Worm (Caenorhabditis elegans) whole organism, L4 larva: ENCODE results near the gene frpr-13.

Source experiments
- F26F4.8 ChIP-seq: fragments of 200-800 bp; sonication (Bioruptor generic); conservative IDR thresholded peaks from 2 replicates; pipeline ENCODE4 v1.3.6; 2022; ENCODE audit warnings: missing genetic modification characterization, missing compliant biosample characterization
- F37D6.2 ChIP-seq: sonication (generic microtip); optimal IDR thresholded peaks from 2 replicates; lab custom pipeline; 2016; ENCODE audit warnings: mild to moderate bottlenecking, missing genetic modification characterization, missing compliant biosample characterization
- F49E8.2 ChIP-seq: sonication (generic microtip); optimal IDR thresholded peaks from 2 replicates; lab custom pipeline; 2016; ENCODE audit warnings: missing compliant biosample characterization, mild to moderate bottlenecking, missing genetic modification characterization, borderline replicate concordance
- R02D3.7 ChIP-seq: fragments of 150-350 bp; sonication (generic microtip); optimal IDR thresholded peaks from 3 replicates; lab custom pipeline; 2014; ENCODE audit warnings: missing biosample characterization, missing genetic modification characterization
- T20F7.1 ChIP-seq: fragments of 200-800 bp; sonication (Bioruptor generic); optimal IDR thresholded peaks from 2 replicates; lab custom pipeline; 2018; ENCODE audit warnings: mild to moderate bottlenecking, missing genetic modification characterization, missing compliant biosample characterization
- T26A8.4 ChIP-seq: fragments of 200-800 bp; sonication (Bioruptor generic); IDR thresholded peaks from 2 replicates; pipeline ENCODE4 v1.3.6; 2022; ENCODE audit warnings: missing genetic modification characterization, missing compliant biosample characterization
- Y75B8A.6 ChIP-seq: fragments of 200-800 bp; sonication (Bioruptor generic); IDR thresholded peaks from 2 replicates; pipeline ENCODE4 v1.3.6; 2022; ENCODE audit warnings: missing genetic modification reagents, missing genetic modification characterization, missing compliant biosample characterization
- aha-1 ChIP-seq: fragments of 150-350 bp; peaks from one replicate; lab custom pipeline; 2014; ENCODE audit warnings: missing biosample characterization, missing genetic modification characterization
- ama-1 ChIP-seq: fragments of 150-350 bp; optimal IDR thresholded peaks from 2 replicates; lab custom pipeline; 2014; ENCODE audit warnings: inconsistent platforms, mixed read lengths
- ceh-20 ChIP-seq: fragments of 200-800 bp; sonication (Bioruptor generic); IDR thresholded peaks from 2 replicates; pipeline ENCODE4 v1.3.6; 2022; ENCODE audit warnings: missing genetic modification reagents, missing genetic modification characterization, missing compliant biosample characterization
- ceh-28 ChIP-seq: fragments of 150-350 bp; optimal IDR thresholded peaks from 2 replicates; lab custom pipeline; 2014; ENCODE audit warnings: missing biosample characterization, missing genetic modification reagents, missing genetic modification characterization
- ceh-44 ChIP-seq: fragments of 200-800 bp; sonication (Bioruptor generic); IDR thresholded peaks from 2 replicates; pipeline ENCODE4 v1.3.6; 2022; ENCODE audit warnings: missing genetic modification reagents, missing genetic modification characterization, missing compliant biosample characterization
- ceh-82 ChIP-seq: sonication (generic microtip); optimal IDR thresholded peaks from 2 replicates; lab custom pipeline; 2017; ENCODE audit warnings: missing biosample characterization, missing genetic modification characterization
- cey-2 ChIP-seq: sonication (generic microtip); optimal IDR thresholded peaks from 3 replicates; lab custom pipeline; 2017; ENCODE audit warnings: missing genetic modification characterization, mild to moderate bottlenecking, missing compliant biosample characterization, antibody characterized with exemption, borderline replicate concordance; ENCODE audit not compliant: insufficient read depth
- daf-12 ChIP-seq: fragments of 150-350 bp; optimal IDR thresholded peaks from 2 replicates; lab custom pipeline; 2014; ENCODE audit warnings: missing biosample characterization, missing genetic modification reagents, missing genetic modification characterization
- daf-19 ChIP-seq: fragments of 200-800 bp; sonication (Bioruptor generic); conservative IDR thresholded peaks from 2 replicates; pipeline ENCODE4 v1.3.6; 2022; ENCODE audit warnings: missing genetic modification characterization, missing compliant biosample characterization
- dmd-6 ChIP-seq: fragments of 200-800 bp; sonication (Bioruptor generic); IDR thresholded peaks from 2 replicates; pipeline ENCODE4 v1.3.6; 2022; ENCODE audit warnings: missing genetic modification reagents, missing genetic modification characterization, missing compliant biosample characterization
- dpl-1 ChIP-seq: fragments of 150-350 bp; optimal IDR thresholded peaks from 2 replicates; lab custom pipeline; 2014; ENCODE audit warnings: missing biosample characterization, missing genetic modification reagents, missing genetic modification characterization
- duxl-1 ChIP-seq: sonication (generic microtip); optimal IDR thresholded peaks from 2 replicates; lab custom pipeline; 2016; ENCODE audit warnings: mild to moderate bottlenecking, missing genetic modification characterization, moderate library complexity, missing compliant biosample characterization; ENCODE audit not compliant: poor library complexity
- dve-1 ChIP-seq: sonication (generic microtip); optimal IDR thresholded peaks from 2 replicates; lab custom pipeline; 2017; ENCODE audit warnings: antibody characterized with exemption, mild to moderate bottlenecking, missing genetic modification characterization, missing compliant biosample characterization; ENCODE audit not compliant: insufficient read depth
- egl-27 ChIP-seq: sonication (generic microtip); optimal IDR thresholded peaks from 3 replicates; lab custom pipeline; 2017; ENCODE audit warnings: missing biosample characterization, missing genetic modification reagents, missing genetic modification characterization
- gei-8 ChIP-seq: fragments of 200-800 bp; sonication (Bioruptor generic); optimal IDR thresholded peaks from 2 replicates; lab custom pipeline; 2018; ENCODE audit warnings: mild to moderate bottlenecking, missing genetic modification characterization, missing compliant biosample characterization
- hlh-11 ChIP-seq: fragments of 200-800 bp; sonication (Bioruptor generic); optimal IDR thresholded peaks from 2 replicates; lab custom pipeline; 2018; ENCODE audit warnings: mild to moderate bottlenecking, missing genetic modification characterization, missing compliant biosample characterization
- hlh-30 ChIP-seq: sonication (generic microtip); optimal IDR thresholded peaks from 2 replicates; lab custom pipeline; 2017; ENCODE audit warnings: antibody characterized with exemption, mild to moderate bottlenecking, missing genetic modification characterization, missing compliant biosample characterization; ENCODE audit not compliant: insufficient read depth
- hmg-1.1 ChIP-seq: fragments of 200-800 bp; sonication (Bioruptor generic); IDR thresholded peaks from 2 replicates; pipeline ENCODE4 v1.3.6; 2022; ENCODE audit warnings: missing genetic modification reagents, missing genetic modification characterization, missing compliant biosample characterization
- lin-15B ChIP-seq: fragments of 150-350 bp; sonication (generic microtip); optimal IDR thresholded peaks from 3 replicates; lab custom pipeline; 2014; ENCODE audit warnings: missing biosample characterization, missing genetic modification characterization
- lir-3 ChIP-seq: sonication (generic microtip); optimal IDR thresholded peaks from 2 replicates; lab custom pipeline; 2016; ENCODE audit warnings: mild to moderate bottlenecking, missing genetic modification characterization, missing compliant biosample characterization
- madf-9 ChIP-seq: fragments of 200-800 bp; sonication (Bioruptor generic); conservative IDR thresholded peaks from 2 replicates; pipeline ENCODE4 v1.3.6; 2022; ENCODE audit warnings: missing genetic modification reagents, missing genetic modification characterization, missing compliant biosample characterization
- mdl-1 ChIP-seq, 2 experiments: fragments of 150-350 bp in 1 of 2; sonication (generic microtip) in 1 of 2; optimal IDR thresholded peaks; 2 replicates each; lab custom pipeline; 2014 to 2017; ENCODE audit warnings: missing biosample characterization in 2 of 2, missing genetic modification characterization in 2 of 2
- mep-1 ChIP-seq: fragments of 150-350 bp; sonication (generic microtip); optimal IDR thresholded peaks from 3 replicates; lab custom pipeline; 2014; ENCODE audit warnings: missing biosample characterization, missing genetic modification characterization
- mes-2 ChIP-seq: sonication (generic microtip); optimal IDR thresholded peaks from 2 replicates; lab custom pipeline; 2016; ENCODE audit warnings: missing genotype, mild to moderate bottlenecking, missing genetic modification characterization, missing compliant biosample characterization; ENCODE audit not compliant: poor library complexity, severe bottlenecking
- mxl-3 ChIP-seq: fragments of 200-800 bp; sonication (Bioruptor generic); optimal IDR thresholded peaks from 2 replicates; lab custom pipeline; 2018; ENCODE audit warnings: mild to moderate bottlenecking, missing genetic modification characterization, missing compliant biosample characterization
- nhr-10 ChIP-seq: fragments of 150-350 bp; optimal IDR thresholded peaks from 2 replicates; lab custom pipeline; 2014; ENCODE audit warnings: missing biosample characterization, missing genetic modification characterization
- nhr-11 ChIP-seq: fragments of 150-350 bp; optimal IDR thresholded peaks from 2 replicates; lab custom pipeline; 2014; ENCODE audit warnings: missing biosample characterization, missing genetic modification characterization
- nhr-28 ChIP-seq: fragments of 150-350 bp; optimal IDR thresholded peaks from 2 replicates; lab custom pipeline; 2014; ENCODE audit warnings: missing biosample characterization, missing genetic modification characterization
- nhr-41 ChIP-seq: fragments of 200-800 bp; sonication (Bioruptor generic); IDR thresholded peaks from 2 replicates; pipeline ENCODE4 v1.3.6; 2022; ENCODE audit warnings: missing genetic modification reagents, missing genetic modification characterization, missing compliant biosample characterization
- nhr-77 ChIP-seq: fragments of 150-350 bp; optimal IDR thresholded peaks from 2 replicates; lab custom pipeline; 2014; ENCODE audit warnings: missing biosample characterization, missing genetic modification characterization
- pha-4 ChIP-seq, 2 experiments: fragments of 150-350 bp in 1 of 2; fragments of 200-800 bp in 1 of 2; sonication (Bioruptor generic) in 1 of 2; IDR thresholded peaks in 1 of 2; optimal IDR thresholded peaks in 1 of 2; 2 replicates each; pipeline versions ENCODE4 v1.3.6 to Lab custom; 2014 to 2022; ENCODE audit warnings: missing genetic modification characterization in 2 of 2, missing genetic modification reagents in 2 of 2, missing biosample characterization in 1 of 2, missing compliant biosample characterization in 1 of 2
- pqm-1 ChIP-seq: sonication (generic microtip); optimal IDR thresholded peaks from 2 replicates; lab custom pipeline; 2017; ENCODE audit warnings: missing biosample characterization, missing genetic modification characterization
- sdz-12 ChIP-seq: fragments of 200-800 bp; sonication (Bioruptor generic); optimal IDR thresholded peaks from 2 replicates; lab custom pipeline; 2018; ENCODE audit warnings: mild to moderate bottlenecking, missing genetic modification characterization, missing compliant biosample characterization
- set-16 ChIP-seq: fragments of 200-800 bp; sonication (Bioruptor generic); IDR thresholded peaks from 2 replicates; pipeline ENCODE4 v1.3.6; 2022; ENCODE audit warnings: missing genetic modification reagents, missing genetic modification characterization, missing compliant biosample characterization
- skn-1 ChIP-seq: fragments of 150-350 bp; optimal IDR thresholded peaks from 2 replicates; lab custom pipeline; 2014; ENCODE audit warnings: missing biosample characterization, missing genetic modification characterization
- snpc-1.2 ChIP-seq: fragments of 200-800 bp; sonication (Bioruptor generic); IDR thresholded peaks from 2 replicates; pipeline ENCODE4 v1.3.6; 2022; ENCODE audit warnings: missing genetic modification reagents, missing genetic modification characterization, missing compliant biosample characterization
- spr-1 ChIP-seq: sonication (generic microtip); optimal IDR thresholded peaks from 2 replicates; lab custom pipeline; 2016; ENCODE audit warnings: mild to moderate bottlenecking, missing genetic modification characterization, missing compliant biosample characterization
- unc-39 ChIP-seq: sonication (generic microtip); optimal IDR thresholded peaks from 2 replicates; lab custom pipeline; 2017; ENCODE audit warnings: missing biosample characterization, missing genetic modification characterization
- unc-62 ChIP-seq, 3 experiments: fragments of 150-350 bp in 1 of 3; sonication (generic microtip); optimal IDR thresholded peaks in 2 of 3; peaks in 1 of 3; 1 replicate in 1 of 3; 2 replicates in 2 of 3; lab custom pipeline; 2014 to 2017; ENCODE audit warnings: missing biosample characterization in 3 of 3, missing genetic modification characterization in 3 of 3, missing genetic modification reagents in 3 of 3, missing genotype in 1 of 3
- vab-7 ChIP-seq: fragments of 200-800 bp; sonication (Bioruptor generic); IDR thresholded peaks from 2 replicates; pipeline ENCODE4 v1.3.6; 2022; ENCODE audit warnings: missing genetic modification reagents, missing genetic modification characterization, missing compliant biosample characterization
- zfp-2 ChIP-seq: sonication (generic microtip); optimal IDR thresholded peaks from 2 replicates; lab custom pipeline; 2016; ENCODE audit warnings: mild to moderate bottlenecking, missing genetic modification characterization, missing compliant biosample characterization
- zfp-3 ChIP-seq: fragments of 200-800 bp; sonication (Bioruptor generic); conservative IDR thresholded peaks from 2 replicates; pipeline ENCODE4 v1.3.6; 2022; ENCODE audit warnings: missing genetic modification reagents, missing genetic modification characterization, missing compliant biosample characterization
- ztf-7 ChIP-seq: fragments of 150-350 bp; optimal IDR thresholded peaks from 2 replicates; lab custom pipeline; 2014; ENCODE audit warnings: missing biosample characterization, missing genetic modification characterization

frpr-13 gene

ce11 chrV:8935104-8935503, 36.2 kb downstream of the frpr-13 start:
- peak in 1 of 2 experiments; percentile 75 for TF ChIP-seq unc-62 (GFP tag; optimal IDR thresholded peaks at IDR 0.05 in 1 of 2; lab: Kevin White, UChicago)
- no peak for TF ChIP-seq unc-62 (tag; optimal IDR thresholded peaks at IDR 0.05; lab: Kevin White, UChicago)
- TF ChIP-seq vab-7 (GFP tag; lab: Robert Waterston, UW) = no peak
- no peak for TF ChIP-seq zfp-2 (tag; lab: Kevin White, UChicago)
- peak; percentile 23 for TF ChIP-seq mxl-3 (GFP tag; lab: Kevin White, UChicago)
- no peak for TF ChIP-seq T20F7.1 (GFP tag; lab: Kevin White, UChicago)
- TF ChIP-seq mes-2 (tag; lab: Kevin White, UChicago) = peak; percentile 26
- TF ChIP-seq mep-1 (tag; lab: Kevin White, UChicago) = peak; percentile 56
- no peak for TF ChIP-seq nhr-77 (tag; lab: Kevin White, UChicago)
- TF ChIP-seq sdz-12 (GFP tag; lab: Kevin White, UChicago) = no peak
- no peak for TF ChIP-seq unc-39 (tag; lab: Kevin White, UChicago)
- no peak for TF ChIP-seq mdl-1 (tag; optimal IDR thresholded peaks at IDR 0.05; lab: Kevin White, UChicago)
- no peak for TF ChIP-seq lir-3 (tag; lab: Kevin White, UChicago)
- TF ChIP-seq egl-27 (tag; lab: Kevin White, UChicago) = no peak
- TF ChIP-seq daf-12 (tag; lab: Kevin White, UChicago) = no peak
- TF ChIP-seq dpl-1 (GFP tag; lab: Kevin White, UChicago) = no peak
- TF ChIP-seq F37D6.2 (tag; lab: Kevin White, UChicago) = no peak
- TF ChIP-seq nhr-10 = no peak
- TF ChIP-seq zfp-3 (GFP tag; lab: Robert Waterston, UW) = no peak
- no peak for TF ChIP-seq madf-9
- TF ChIP-seq dve-1 = no peak
- TF ChIP-seq skn-1 (tag; lab: Kevin White, UChicago) = no peak
- no peak for TF ChIP-seq ceh-82 (tag; lab: Kevin White, UChicago)
- peak; percentile 55 for TF ChIP-seq aha-1
- TF ChIP-seq ceh-44 (GFP tag; lab: Robert Waterston, UW) = no peak
- no peak for TF ChIP-seq T26A8.4 (GFP tag; lab: Robert Waterston, UW)
- peak; percentile 57 for TF ChIP-seq pqm-1
- no peak for TF ChIP-seq nhr-41 (GFP tag; lab: Robert Waterston, UW)
- no peak for TF ChIP-seq hmg-1.1 (GFP tag; lab: Robert Waterston, UW)
- TF ChIP-seq gei-8 (GFP tag; lab: Kevin White, UChicago) = no peak
- TF ChIP-seq nhr-11 (tag; lab: Kevin White, UChicago) = no peak
- TF ChIP-seq nhr-28 (tag; lab: Kevin White, UChicago) = peak; percentile 73
- no peak for TF ChIP-seq F49E8.2
- no peak for TF ChIP-seq snpc-1.2 (GFP tag; lab: Robert Waterston, UW)
- TF ChIP-seq hlh-30 (tag; lab: Kevin White, UChicago) = peak; percentile 73
- TF ChIP-seq ceh-28 (tag; lab: Kevin White, UChicago) = no peak
- TF ChIP-seq cey-2 (tag; lab: Kevin White, UChicago) = no peak
- no peak for TF ChIP-seq R02D3.7 (tag; lab: Kevin White, UChicago)
- TF ChIP-seq F26F4.8 (GFP tag; lab: Robert Waterston, UW) = no peak
- no peak for TF ChIP-seq ceh-20 (GFP tag; lab: Robert Waterston, UW)
- peak; percentile 67 for TF ChIP-seq hlh-11
- no peak for TF ChIP-seq pha-4 (GFP tag; IDR thresholded peaks at IDR 0.05; lab: Robert Waterston, UW)
- no peak for TF ChIP-seq pha-4 (tag; optimal IDR thresholded peaks at IDR 0.05; lab: Kevin White, UChicago)
- no peak for TF ChIP-seq set-16 (GFP tag; lab: Robert Waterston, UW)
- peak; percentile 56 for TF ChIP-seq ama-1 (lab: Kevin White, UChicago)
- no peak for TF ChIP-seq lin-15B (tag; lab: Kevin White, UChicago)
- TF ChIP-seq ztf-7 (tag; lab: Kevin White, UChicago) = no peak
- peak; percentile 24; the same call in 1 of the 2 replicates for TF ChIP-seq dmd-6 (GFP tag; lab: Robert Waterston, UW)
- no peak for TF ChIP-seq spr-1 (tag; lab: Kevin White, UChicago)
- no peak for TF ChIP-seq duxl-1 (tag; lab: Kevin White, UChicago)
- TF ChIP-seq Y75B8A.6 (GFP tag; lab: Robert Waterston, UW) = no peak
- no peak for TF ChIP-seq daf-19 (GFP tag; lab: Robert Waterston, UW)
